Worm (Caenorhabditis elegans) whole organism, late embryonic: ENCODE measurements around the gene noca-2.

Source experiments
- ama-1 ChIP-seq: fragments of 150-350 bp; optimal IDR thresholded peaks from 2 replicates; lab custom pipeline; 2014
- ceh-45 ChIP-seq: fragments of 200-800 bp; sonication (Bioruptor generic); IDR thresholded peaks from 2 replicates; pipeline ENCODE4 v1.3.6; 2022; ENCODE audit warnings: missing genetic modification reagents, missing genetic modification characterization, missing compliant biosample characterization
- hlh-6 ChIP-seq: sonication (generic microtip); optimal IDR thresholded peaks from 2 replicates; lab custom pipeline; 2016; ENCODE audit warnings: missing genotype, missing genetic modification characterization, missing compliant biosample characterization
- nfya-1 ChIP-seq: sonication (generic microtip); optimal IDR thresholded peaks from 2 replicates; lab custom pipeline; 2017; ENCODE audit warnings: missing genetic modification characterization, mild to moderate bottlenecking, missing compliant biosample characterization, antibody characterized with exemption, moderate library complexity
- tbx-2 ChIP-seq: sonication (generic microtip); optimal IDR thresholded peaks from 2 replicates; lab custom pipeline; 2016; ENCODE audit warnings: missing genetic modification characterization, missing compliant biosample characterization
- unc-86 ChIP-seq: sonication (generic microtip); optimal IDR thresholded peaks from 2 replicates; lab custom pipeline; 2016; ENCODE audit warnings: missing genetic modification characterization, missing compliant biosample characterization

DNA sequence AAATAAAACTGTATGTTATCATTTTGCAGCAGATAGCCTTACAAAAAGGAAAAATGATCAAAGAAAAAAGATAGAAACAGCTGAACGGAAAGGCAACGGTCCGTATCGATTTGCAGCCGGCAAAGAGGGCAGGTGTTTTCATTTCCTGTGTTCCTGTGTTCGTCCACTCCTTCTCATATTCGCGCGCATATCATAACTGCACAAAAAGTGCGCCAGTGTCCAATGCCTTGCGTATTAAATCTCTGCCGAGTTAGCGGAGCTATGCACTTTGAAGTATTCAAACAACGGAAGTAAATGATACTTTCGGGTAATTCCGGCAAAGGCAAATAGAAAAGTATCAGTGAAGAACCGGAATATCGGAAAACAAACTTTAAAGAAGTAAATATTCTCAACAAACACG is 4.4 kb upstream of the noca-2 start:
- TF ChIP-seq unc-86 (tag; lab: Kevin White, UChicago) = no peak
- no peak for TF ChIP-seq ceh-45
- TF ChIP-seq ama-1 (lab: Kevin White, UChicago) = no peak
- no peak for TF ChIP-seq hlh-6
- peak; percentile 10 for TF ChIP-seq tbx-2
- TF ChIP-seq nfya-1 (tag; lab: Kevin White, UChicago) = no peak
